Worm (Caenorhabditis elegans) whole organism, early embryonic: ENCODE data around the gene C30F2.2.

Experiments
- B0310.2 ChIP-seq: sonication (generic microtip); optimal IDR thresholded peaks from 2 replicates; lab custom pipeline; 2016; ENCODE audit warnings: mild to moderate bottlenecking, missing genetic modification characterization, missing compliant biosample characterization
- F13C5.2 ChIP-seq: sonication (generic microtip); optimal IDR thresholded peaks from 2 replicates; lab custom pipeline; 2017; ENCODE audit warnings: mild to moderate bottlenecking, missing genetic modification characterization, inconsistent platforms, missing compliant biosample characterization
- aly-1 ChIP-seq: sonication (generic microtip); optimal IDR thresholded peaks from 2 replicates; lab custom pipeline; 2016; ENCODE audit warnings: missing genetic modification characterization, missing compliant biosample characterization
- ama-1 ChIP-seq: fragments of 150-350 bp; optimal IDR thresholded peaks from 2 replicates; lab custom pipeline; 2014
- ceh-13 ChIP-seq: fragments of 200-800 bp; sonication (Bioruptor generic); optimal IDR thresholded peaks from 2 replicates; lab custom pipeline; 2018; ENCODE audit warnings: mild to moderate bottlenecking, missing genetic modification characterization, missing compliant biosample characterization
- ceh-36 ChIP-seq: sonication (generic microtip); optimal IDR thresholded peaks from 2 replicates; lab custom pipeline; 2016; ENCODE audit warnings: missing genetic modification characterization, inconsistent platforms, missing compliant biosample characterization
- ets-7 ChIP-seq: sonication (generic microtip); optimal IDR thresholded peaks from 2 replicates; lab custom pipeline; 2016; ENCODE audit warnings: missing genotype, missing genetic modification characterization, missing compliant biosample characterization
- flt-1 ChIP-seq: fragments of 200-800 bp; sonication (Bioruptor generic); IDR thresholded peaks from 2 replicates; pipeline ENCODE4 v1.3.6; 2022; ENCODE audit warnings: missing genetic modification characterization, missing compliant biosample characterization
- hmbx-1 ChIP-seq: sonication (generic microtip); optimal IDR thresholded peaks from 2 replicates; lab custom pipeline; 2016; ENCODE audit warnings: mild to moderate bottlenecking, missing genetic modification characterization, missing compliant biosample characterization
- hmg-4 ChIP-seq: fragments of 200-800 bp; sonication (Bioruptor generic); optimal IDR thresholded peaks from 2 replicates; lab custom pipeline; 2018; ENCODE audit warnings: mild to moderate bottlenecking, missing genetic modification characterization, missing compliant biosample characterization
- hnd-1 ChIP-seq: sonication (generic microtip); optimal IDR thresholded peaks from 2 replicates; lab custom pipeline; 2016; ENCODE audit warnings: missing genetic modification characterization, missing compliant biosample characterization
- pes-1 ChIP-seq: fragments of 200-800 bp; sonication (Bioruptor generic); IDR thresholded peaks from 2 replicates; pipeline ENCODE4 v1.3.6; 2022; ENCODE audit warnings: missing genetic modification reagents, missing genetic modification characterization, missing compliant biosample characterization
- scrt-1 ChIP-seq: fragments of 200-800 bp; sonication (Bioruptor generic); IDR thresholded peaks from 2 replicates; pipeline ENCODE4 v1.3.6; 2022; ENCODE audit warnings: missing genetic modification characterization, missing compliant biosample characterization
- sea-1 ChIP-seq: fragments of 200-800 bp; sonication (Bioruptor generic); conservative IDR thresholded peaks from 2 replicates; pipeline ENCODE4 v1.3.6; 2022; ENCODE audit warnings: missing genetic modification characterization, missing compliant biosample characterization
- tbx-11 ChIP-seq: fragments of 200-800 bp; sonication (Bioruptor generic); IDR thresholded peaks from 2 replicates; pipeline ENCODE4 v1.3.6; 2022; ENCODE audit warnings: missing genetic modification characterization, missing compliant biosample characterization
- tbx-37 ChIP-seq: fragments of 200-800 bp; sonication (Bioruptor generic); conservative IDR thresholded peaks from 2 replicates; pipeline ENCODE4 v1.3.6; 2022; ENCODE audit warnings: missing genetic modification reagents, missing genetic modification characterization, missing compliant biosample characterization
- tra-4 ChIP-seq: sonication (generic microtip); optimal IDR thresholded peaks from 2 replicates; lab custom pipeline; 2017; ENCODE audit warnings: missing genetic modification characterization, missing compliant biosample characterization

The C30F2.2 gene

ce11 chrX:16085094-16085493 lies at the start of gene C30F2.2:
Gene C30F2.2, minus strand, starts transcription at chrX:16085215.
- no peak for TF ChIP-seq hmg-4 (GFP tag; lab: Kevin White, UChicago)
- no peak for TF ChIP-seq hnd-1 (tag; lab: Kevin White, UChicago)
- no peak for TF ChIP-seq ceh-13 (GFP tag; lab: Kevin White, UChicago)
- TF ChIP-seq sea-1 (GFP tag; lab: Robert Waterston, UW): no peak
- TF ChIP-seq F13C5.2: no peak
- no peak for TF ChIP-seq B0310.2
- TF ChIP-seq ama-1 (lab: Kevin White, UChicago): no peak
- TF ChIP-seq tra-4 (tag; lab: Kevin White, UChicago): no peak

- TF ChIP-seq hmg-4 (GFP tag; lab: Kevin White, UChicago) (peak; percentile 49), F13C5.2 (peak; percentile 42), ets-7 (tag; lab: Kevin White, UChicago) (no peak), tbx-11 (GFP tag; lab: Robert Waterston, UW) (0 out of 2 replicates have a peak, but pooled peaks have one; percentile 26), scrt-1 (GFP tag; lab: Robert Waterston, UW) (no peak), tbx-37 (GFP tag; lab: Robert Waterston, UW) (peak; percentile 26; the same call in 1 of the 2 replicates)
Measured at ce11 chrX:16133815-16134214, 48.8 kb upstream of the C30F2.2 start.

DNA sequence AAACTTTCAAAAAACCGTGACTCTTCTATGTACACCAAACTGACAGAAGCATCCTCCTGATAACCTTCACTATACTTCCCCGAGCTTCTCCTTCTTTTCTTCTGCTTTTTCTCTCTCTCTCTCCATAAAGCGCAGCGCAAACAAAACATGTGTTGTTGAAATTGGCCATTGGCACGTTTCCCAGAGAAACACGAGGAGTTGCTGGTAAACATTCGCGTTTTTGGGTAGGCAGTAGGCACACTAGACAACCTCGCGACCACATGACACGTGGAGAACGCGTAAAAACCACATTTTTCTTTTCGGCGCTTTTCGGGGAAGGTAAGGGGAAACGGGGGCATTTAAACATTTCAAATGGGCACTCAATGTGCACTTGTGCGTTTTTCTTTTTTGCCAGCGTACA lies 46.0 kb upstream of the C30F2.2 start:
- TF ChIP-seq hmg-4 (GFP tag; lab: Kevin White, UChicago): peak; percentile 20
- no peak for TF ChIP-seq tbx-11 (GFP tag; lab: Robert Waterston, UW)

DNA sequence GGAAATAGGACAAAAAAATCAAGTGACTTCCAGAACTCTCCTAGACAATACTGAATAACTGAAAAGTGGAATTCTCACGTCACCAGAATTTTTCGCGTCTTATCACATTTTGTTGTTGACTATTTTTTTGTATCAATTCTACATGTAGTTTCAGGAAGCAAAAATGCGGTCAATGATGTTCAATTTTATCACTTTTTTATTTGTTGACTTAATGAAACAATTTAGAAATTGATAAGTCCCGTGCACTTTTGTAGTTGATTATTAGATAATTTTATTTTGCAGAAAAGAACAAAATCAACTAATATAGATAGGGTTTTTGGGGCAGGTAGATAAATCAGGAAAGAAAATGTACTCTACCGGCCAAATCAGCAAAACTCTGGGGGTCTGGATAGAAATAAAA lies 45.2 kb upstream of the C30F2.2 start:
- no peak for TF ChIP-seq tra-4 (tag; lab: Kevin White, UChicago)
- TF ChIP-seq B0310.2: no peak

DNA sequence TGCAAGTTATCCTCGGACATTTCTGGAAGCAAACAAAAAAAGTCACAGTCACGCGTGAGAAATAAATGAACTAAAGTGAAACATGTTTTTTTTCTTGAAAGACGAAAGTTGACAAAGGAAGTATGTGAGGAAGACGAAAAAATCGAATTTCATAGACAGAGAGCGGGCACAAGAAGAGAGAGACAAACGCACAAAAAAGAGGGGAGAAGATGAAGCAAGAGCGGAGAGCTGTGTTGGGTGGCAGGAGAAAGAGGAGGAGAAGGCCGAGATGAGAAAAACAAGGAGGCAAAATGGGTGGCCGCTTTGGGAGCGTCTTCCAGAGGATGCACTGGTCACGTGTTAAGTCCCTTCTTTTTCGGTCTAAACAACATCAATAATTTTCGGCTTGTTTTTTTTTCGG lies 43.8 kb upstream of the C30F2.2 start, which contains the start of gene ZK1073.1:
TSS of gene ZK1073.1 (minus strand) at position 72 of the 400 bp plus-strand sequence.
- TF ChIP-seq pes-1 (GFP tag; lab: Robert Waterston, UW) (0 out of 2 replicates have a peak, but pooled peaks have one; percentile 14), flt-1 (GFP tag; lab: Robert Waterston, UW) (no peak)

- no peak for TF ChIP-seq flt-1 (GFP tag; lab: Robert Waterston, UW)
- TF ChIP-seq ceh-13 (GFP tag; lab: Kevin White, UChicago): no peak
- no peak for TF ChIP-seq sea-1 (GFP tag; lab: Robert Waterston, UW)
- no peak for TF ChIP-seq F13C5.2
- TF ChIP-seq aly-1: no peak
- no peak for TF ChIP-seq tbx-11 (GFP tag; lab: Robert Waterston, UW)
- no peak for TF ChIP-seq tra-4 (tag; lab: Kevin White, UChicago)
- no peak for TF ChIP-seq hmg-4 (GFP tag; lab: Kevin White, UChicago)
- no peak for TF ChIP-seq scrt-1 (GFP tag; lab: Robert Waterston, UW)
- TF ChIP-seq ama-1 (lab: Kevin White, UChicago): no peak
- no peak for TF ChIP-seq ceh-36
- no peak for TF ChIP-seq tbx-37 (GFP tag; lab: Robert Waterston, UW)
- TF ChIP-seq pes-1 (GFP tag; lab: Robert Waterston, UW): no peak
- TF ChIP-seq ets-7 (tag; lab: Kevin White, UChicago): no peak
- TF ChIP-seq B0310.2: no peak
- TF ChIP-seq hnd-1 (tag; lab: Kevin White, UChicago): no peak
- TF ChIP-seq hmbx-1: no peak
Measured at ce11 chrX:16124794-16125193, 39.8 kb upstream of the C30F2.2 start.

ce11 chrX:16124290-16124689 lies 39.3 kb upstream of the C30F2.2 start:
- TF ChIP-seq tra-4 (tag; lab: Kevin White, UChicago): no peak
- TF ChIP-seq B0310.2: no peak
- no peak for TF ChIP-seq hmbx-1
- no peak for TF ChIP-seq tbx-37 (GFP tag; lab: Robert Waterston, UW)
- TF ChIP-seq hmg-4 (GFP tag; lab: Kevin White, UChicago): no peak
- TF ChIP-seq sea-1 (GFP tag; lab: Robert Waterston, UW): no peak
- no peak for TF ChIP-seq pes-1 (GFP tag; lab: Robert Waterston, UW)
- no peak for TF ChIP-seq F13C5.2
- no peak for TF ChIP-seq ceh-13 (GFP tag; lab: Kevin White, UChicago)
- TF ChIP-seq aly-1: no peak
- TF ChIP-seq flt-1 (GFP tag; lab: Robert Waterston, UW): no peak
- TF ChIP-seq tbx-11 (GFP tag; lab: Robert Waterston, UW): no peak

DNA sequence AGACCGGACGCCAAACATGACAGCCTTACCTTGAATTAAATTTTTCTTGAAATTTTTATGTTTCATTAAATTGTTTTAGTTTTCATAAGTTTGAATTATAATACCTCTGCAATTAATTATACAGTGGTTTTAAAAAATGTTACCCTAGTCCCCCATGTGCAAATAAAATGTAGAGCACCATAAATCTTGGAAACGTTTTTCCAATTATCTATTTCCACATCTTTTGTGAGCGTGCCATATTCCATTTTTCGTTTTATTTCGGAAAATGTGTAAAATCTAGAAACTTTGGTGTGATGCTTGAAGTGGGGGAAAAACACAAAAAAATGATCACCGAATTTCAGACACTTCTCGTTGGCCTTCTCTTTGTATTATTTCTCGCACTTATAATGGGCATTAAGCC lies 37.6 kb upstream of the C30F2.2 start:
- TF ChIP-seq flt-1 (GFP tag; lab: Robert Waterston, UW) (no peak), ets-7 (tag; lab: Kevin White, UChicago) (no peak), hmg-4 (GFP tag; lab: Kevin White, UChicago) (no peak), hnd-1 (tag; lab: Kevin White, UChicago) (no peak), pes-1 (GFP tag; lab: Robert Waterston, UW) (no peak), B0310.2 (no peak), tra-4 (tag; lab: Kevin White, UChicago) (no peak), ceh-36 (no peak), sea-1 (GFP tag; lab: Robert Waterston, UW) (no peak), aly-1 (no peak), F13C5.2 (no peak), ama-1 (lab: Kevin White, UChicago) (no peak)

ce11 chrX:16117618-16118017 lies 32.6 kb upstream of the C30F2.2 start:
- TF ChIP-seq hmbx-1: no peak
- TF ChIP-seq B0310.2: no peak
- TF ChIP-seq F13C5.2: no peak
- no peak for TF ChIP-seq pes-1 (GFP tag; lab: Robert Waterston, UW)
- no peak for TF ChIP-seq ets-7 (tag; lab: Kevin White, UChicago)
- TF ChIP-seq sea-1 (GFP tag; lab: Robert Waterston, UW): no peak
- TF ChIP-seq scrt-1 (GFP tag; lab: Robert Waterston, UW): no peak
- no peak for TF ChIP-seq ama-1 (lab: Kevin White, UChicago)
- TF ChIP-seq tbx-37 (GFP tag; lab: Robert Waterston, UW): no peak
- no peak for TF ChIP-seq hnd-1 (tag; lab: Kevin White, UChicago)
- TF ChIP-seq hmg-4 (GFP tag; lab: Kevin White, UChicago): no peak
- TF ChIP-seq flt-1 (GFP tag; lab: Robert Waterston, UW): no peak
- no peak for TF ChIP-seq aly-1
